Worm (Caenorhabditis elegans): ENCODE data around the gene W04B5.3.

Gene W04B5.3

ce11 chrIII:2401126-2402123 lies 16.9 kb upstream of the W04B5.3 start, which contains the start of the genes cic-1 and strm-1 (continued):
- TF ChIP-seq nhr-25 (tag; optimal IDR thresholded peaks at IDR 0.05) (peak; percentile 10), lin-13 (GFP tag; optimal IDR thresholded peaks at IDR 0.05) (peak; percentile 73), sma-9 (GFP tag; optimal IDR thresholded peaks at IDR 0.05) (no peak), sma-9 (tag; optimal IDR thresholded peaks at IDR 0.05) (no peak), nhr-6 (tag; optimal IDR thresholded peaks at IDR 0.05) (peak; percentile 10), nhr-12 (tag; optimal IDR thresholded peaks at IDR 0.05) (no peak), fos-1 (tag; optimal IDR thresholded peaks at IDR 0.05) (no peak), skn-1 (tag; optimal IDR thresholded peaks at IDR 0.05) (no peak), unc-62 (GFP tag; optimal IDR thresholded peaks at IDR 0.05) (no peak), gmeb-1 (tag; optimal IDR thresholded peaks at IDR 0.05) (peak; percentile 94), F13H6.1 (tag; optimal IDR thresholded peaks at IDR 0.05) (peak; percentile 35), snpc-4 (tag; optimal IDR thresholded peaks at IDR 0.05) (no peak), peb-1 (tag; optimal IDR thresholded peaks at IDR 0.05) (no peak)

ce11 chrIII:2410925-2411450 lies 7.3 kb upstream of the W04B5.3 start, which contains the start of gene mrpl-30:
TSS of gene mrpl-30 (minus strand) at chrIII:2410975.
- TF ChIP-seq dmd-4 (tag; optimal IDR thresholded peaks at IDR 0.05): no peak
- no peak for TF ChIP-seq crh-2 (tag; optimal IDR thresholded peaks at IDR 0.05)
- TF ChIP-seq nhr-23 (tag; optimal IDR thresholded peaks at IDR 0.05): no peak
- TF ChIP-seq ztf-11 (tag; optimal IDR thresholded peaks at IDR 0.05): no peak
- TF ChIP-seq sma-3 (GFP tag; optimal IDR thresholded peaks at IDR 0.05): no peak
- TF ChIP-seq unc-62 (GFP tag; optimal IDR thresholded peaks at IDR 0.05): no peak
- no peak for TF ChIP-seq mdl-1 (tag; optimal IDR thresholded peaks at IDR 0.05)
- no peak for TF ChIP-seq gmeb-1 (tag; optimal IDR thresholded peaks at IDR 0.05)
- no peak for TF ChIP-seq unc-55 (GFP tag; optimal IDR thresholded peaks at IDR 0.05)
- TF ChIP-seq ama-1 (optimal IDR thresholded peaks at IDR 0.05): no peak
- no peak for TF ChIP-seq nhr-10 (tag; optimal IDR thresholded peaks at IDR 0.05)

ce11 chrIII:2418981-2419380 lies 667 bp downstream of the W04B5.3 start:
- TF ChIP-seq dmd-4 (tag; optimal IDR thresholded peaks at IDR 0.05) (no peak), elt-1 (tag; optimal IDR thresholded peaks at IDR 0.05) (no peak), zag-1 (tag; optimal IDR thresholded peaks at IDR 0.05) (no peak), nhr-12 (tag; optimal IDR thresholded peaks at IDR 0.05) (no peak), nhr-23 (tag; optimal IDR thresholded peaks at IDR 0.05) (no peak), lin-11 (tag; optimal IDR thresholded peaks at IDR 0.05) (no peak), elt-3 (tag; optimal IDR thresholded peaks at IDR 0.05) (no peak), mdl-1 (tag; optimal IDR thresholded peaks at IDR 0.05) (no peak), aly-2 (tag; optimal IDR thresholded peaks at IDR 0.05) (no peak), nhr-10 (tag; optimal IDR thresholded peaks at IDR 0.05) (no peak), R02D3.7 (tag; optimal IDR thresholded peaks at IDR 0.05) (no peak), ZK546.5 (tag; optimal IDR thresholded peaks at IDR 0.05) (no peak), ztf-1 (GFP tag; conservative IDR thresholded peaks at IDR 0.05) (no peak), snpc-4 (tag; optimal IDR thresholded peaks at IDR 0.05) (no peak), ceh-82 (tag; optimal IDR thresholded peaks at IDR 0.05) (no peak), Y55F3AM.14 (GFP tag; optimal IDR thresholded peaks at IDR 0.05) (no peak), nhr-11 (tag; optimal IDR thresholded peaks at IDR 0.05) (no peak), nhr-237 (tag; optimal IDR thresholded peaks at IDR 0.05) (no peak), lin-13 (GFP tag; optimal IDR thresholded peaks at IDR 0.05) (no peak), sma-9 (GFP tag; optimal IDR thresholded peaks at IDR 0.05) (no peak), sma-9 (tag; optimal IDR thresholded peaks at IDR 0.05) (no peak)

- TF ChIP-seq ztf-4 (tag; optimal IDR thresholded peaks at IDR 0.05) (no peak), elt-1 (tag; optimal IDR thresholded peaks at IDR 0.05) (no peak), zag-1 (tag; optimal IDR thresholded peaks at IDR 0.05) (no peak), nhr-129 (tag; optimal IDR thresholded peaks at IDR 0.05) (no peak)
These were observed 1.2 kb downstream of the W04B5.3 start for ce11 chrIII:2419504-2419903.

All from whole organism, L2 larva.